Fruit fly (Drosophila melanogaster) whole organism: ENCODE measurements around the gene CG12768.

ENCODE experiments used
- CG8478 ChIP-seq: fragments of >200 bp; optimal IDR thresholded peaks from 2 replicates; lab custom pipeline; 2018; ENCODE audit warnings: inconsistent platforms
- Dll ChIP-seq: fragments of >200 bp; optimal IDR thresholded peaks from 2 replicates; lab custom pipeline; 2017
- EcR ChIP-seq, 2 experiments: fragments of >200 bp; optimal IDR thresholded peaks; 2 replicates each; lab custom pipeline; 2017; ENCODE audit warnings: missing biosample characterization in 2 of 2, missing genetic modification characterization in 2 of 2, missing genetic modification reagents in 2 of 2
- psq ChIP-seq: fragments of >200 bp; optimal IDR thresholded peaks from 2 replicates; lab custom pipeline; 2017

dm6 chr3L:22891009-22891408 lies 19.3 kb upstream of the CG12768 start:
- no peak for TF ChIP-seq psq
- no peak for TF ChIP-seq Dll (lab: Kevin White, UChicago)
- no peak for TF ChIP-seq CG8478
- TF ChIP-seq EcR (GFP tag; optimal IDR thresholded peaks at IDR 0.05; lab: Kevin White, UChicago): no peak
